Worm (Caenorhabditis elegans) whole organism, young adult: ENCODE data around the gene F02D10.6.

Experiments
- B0019.2 ChIP-seq: fragments of 200-800 bp; sonication (Bioruptor generic); conservative IDR thresholded peaks from 2 replicates; pipeline ENCODE4 v1.3.6; 2022; ENCODE audit warnings: missing genetic modification reagents, missing genetic modification characterization, missing compliant biosample characterization
- B0261.1 ChIP-seq: sonication (generic microtip); optimal IDR thresholded peaks from 2 replicates; lab custom pipeline; 2016; ENCODE audit warnings: mild to moderate bottlenecking, missing genetic modification characterization, moderate library complexity, missing compliant biosample characterization
- D2030.7 ChIP-seq: fragments of 200-800 bp; sonication (Bioruptor generic); IDR thresholded peaks from 2 replicates; pipeline ENCODE4 v1.3.6; 2022; ENCODE audit warnings: missing genetic modification reagents, missing genetic modification characterization, missing compliant biosample characterization
- F52B5.7 ChIP-seq: sonication (generic microtip); optimal IDR thresholded peaks from 2 replicates; lab custom pipeline; 2016; ENCODE audit warnings: mild to moderate bottlenecking, missing genetic modification characterization, missing compliant biosample characterization
- F57A8.1 ChIP-seq: fragments of 200-800 bp; sonication (Bioruptor generic); optimal IDR thresholded peaks from 2 replicates; lab custom pipeline; 2018; ENCODE audit warnings: mild to moderate bottlenecking, missing genetic modification characterization, moderate library complexity, missing compliant biosample characterization
- K11D2.4 ChIP-seq: fragments of 200-800 bp; sonication (Bioruptor generic); IDR thresholded peaks from 2 replicates; pipeline ENCODE4 v1.3.6; 2022; ENCODE audit warnings: missing genetic modification reagents, missing genetic modification characterization, missing compliant biosample characterization
- K12H6.12 ChIP-seq: fragments of 200-800 bp; sonication (Bioruptor generic); optimal IDR thresholded peaks from 2 replicates; lab custom pipeline; 2018; ENCODE audit warnings: mild to moderate bottlenecking, missing genetic modification characterization, missing compliant biosample characterization
- T26A5.8 ChIP-seq: sonication (generic microtip); optimal IDR thresholded peaks from 2 replicates; lab custom pipeline; 2016; ENCODE audit warnings: missing genetic modification characterization, missing compliant biosample characterization
- Y56A3A.18 ChIP-seq: fragments of 200-800 bp; sonication (Bioruptor generic); IDR thresholded peaks from 2 replicates; pipeline ENCODE4 v1.3.6; 2022; ENCODE audit warnings: missing genetic modification reagents, missing genetic modification characterization, missing compliant biosample characterization
- ZK185.1 ChIP-seq: sonication (generic microtip); optimal IDR thresholded peaks from 2 replicates; lab custom pipeline; 2016; ENCODE audit warnings: mild to moderate bottlenecking, missing genetic modification characterization, missing compliant biosample characterization; ENCODE audit not compliant: poor library complexity, severe bottlenecking
- aptf-2 ChIP-seq: fragments of 200-800 bp; sonication (Bioruptor generic); conservative IDR thresholded peaks from 2 replicates; pipeline ENCODE4 v1.3.6; 2022; ENCODE audit warnings: missing genetic modification reagents, missing genetic modification characterization, missing compliant biosample characterization
- aptf-3 ChIP-seq: fragments of 200-800 bp; sonication (Bioruptor generic); IDR thresholded peaks from 2 replicates; pipeline ENCODE4 v1.3.6; 2022; ENCODE audit warnings: missing genetic modification characterization, missing compliant biosample characterization
- attf-6 ChIP-seq: fragments of 200-800 bp; sonication (Bioruptor generic); IDR thresholded peaks from 2 replicates; pipeline ENCODE4 v1.3.6; 2022; ENCODE audit warnings: missing genetic modification reagents, missing genetic modification characterization, missing compliant biosample characterization
- bed-2 ChIP-seq: fragments of 200-800 bp; sonication (Bioruptor generic); IDR thresholded peaks from 2 replicates; pipeline ENCODE4 v1.3.6; 2022; ENCODE audit warnings: missing genetic modification reagents, missing genetic modification characterization, missing compliant biosample characterization
- ccch-3 ChIP-seq: fragments of 200-800 bp; sonication (Bioruptor generic); optimal IDR thresholded peaks from 2 replicates; lab custom pipeline; 2018; ENCODE audit warnings: mild to moderate bottlenecking, missing genetic modification characterization, missing compliant biosample characterization
- die-1 ChIP-seq: sonication (generic microtip); optimal IDR thresholded peaks from 2 replicates; lab custom pipeline; 2016; ENCODE audit warnings: missing genotype, mild to moderate bottlenecking, missing genetic modification characterization, missing compliant biosample characterization
- dox-1 ChIP-seq: fragments of 200-800 bp; sonication (Bioruptor generic); IDR thresholded peaks from 2 replicates; pipeline ENCODE4 v1.3.6; 2022; ENCODE audit warnings: missing genetic modification reagents, missing genetic modification characterization, missing compliant biosample characterization
- dpff-1 ChIP-seq: sonication (generic microtip); optimal IDR thresholded peaks from 2 replicates; lab custom pipeline; 2017; ENCODE audit warnings: mild to moderate bottlenecking, missing genetic modification characterization, missing compliant biosample characterization
- egl-18 ChIP-seq: fragments of 200-800 bp; sonication (Bioruptor generic); IDR thresholded peaks from 2 replicates; pipeline ENCODE4 v1.3.6; 2022; ENCODE audit warnings: missing genetic modification reagents, missing genetic modification characterization, missing compliant biosample characterization
- him-1 ChIP-seq: sonication (generic microtip); optimal IDR thresholded peaks from 2 replicates; lab custom pipeline; 2016; ENCODE audit warnings: missing genotype, missing genetic modification reagents, missing genetic modification characterization, missing compliant biosample characterization
- hmg-1.2 ChIP-seq: fragments of 200-800 bp; sonication (Bioruptor generic); IDR thresholded peaks from 2 replicates; pipeline ENCODE4 v1.3.6; 2022; ENCODE audit warnings: missing genetic modification reagents, missing genetic modification characterization, missing compliant biosample characterization
- hmg-20 ChIP-seq: fragments of 200-800 bp; sonication (Bioruptor generic); IDR thresholded peaks from 2 replicates; pipeline ENCODE4 v1.3.6; 2022; ENCODE audit warnings: missing genetic modification reagents, missing genetic modification characterization, missing compliant biosample characterization
- hsf-1 ChIP-seq: fragments of 200-800 bp; sonication (Bioruptor generic); IDR thresholded peaks from 2 replicates; pipeline ENCODE4 v1.3.6; 2022; ENCODE audit warnings: missing genetic modification reagents, missing genetic modification characterization, missing compliant biosample characterization
- let-607 ChIP-seq, 2 experiments: fragments of 200-800 bp in 1 of 2; sonication (Bioruptor generic) in 1 of 2; sonication (generic microtip) in 1 of 2; optimal IDR thresholded peaks; 2 replicates each; lab custom pipeline; 2016 to 2018; ENCODE audit warnings: mild to moderate bottlenecking in 2 of 2, missing compliant biosample characterization in 2 of 2, missing genetic modification characterization in 2 of 2, moderate library complexity in 2 of 2, missing genotype in 1 of 2
- lin-26 ChIP-seq: fragments of 200-800 bp; sonication (Bioruptor generic); IDR thresholded peaks from 2 replicates; pipeline ENCODE4 v1.3.6; 2022; ENCODE audit warnings: missing genetic modification reagents, missing genetic modification characterization, missing compliant biosample characterization
- lin-35 ChIP-seq, 3 experiments: fragments of 150-350 bp in 2 of 3; sonication (generic microtip) in 1 of 3; optimal IDR thresholded peaks; 2 replicates each; lab custom pipeline; 2014 to 2018; ENCODE audit warnings: missing biosample characterization in 3 of 3, missing genetic modification characterization in 3 of 3, missing genetic modification reagents in 3 of 3
- lin-54 ChIP-seq: fragments of 200-800 bp; sonication (Bioruptor generic); optimal IDR thresholded peaks from 2 replicates; lab custom pipeline; 2018; ENCODE audit warnings: mild to moderate bottlenecking, missing genetic modification characterization, missing compliant biosample characterization
- lir-1 ChIP-seq: fragments of 200-800 bp; sonication (Bioruptor generic); conservative IDR thresholded peaks from 2 replicates; pipeline ENCODE4 v1.3.6; 2022; ENCODE audit warnings: missing genetic modification reagents, missing genetic modification characterization, missing compliant biosample characterization
- lsy-27 ChIP-seq: sonication (generic microtip); optimal IDR thresholded peaks from 2 replicates; lab custom pipeline; 2017; ENCODE audit warnings: missing genetic modification characterization, mild to moderate bottlenecking, missing compliant biosample characterization, antibody characterized with exemption, missing genotype, borderline replicate concordance; ENCODE audit not compliant: insufficient read depth
- mes-4 ChIP-seq: sonication (generic microtip); optimal IDR thresholded peaks from 2 replicates; lab custom pipeline; 2016; ENCODE audit warnings: missing genotype, missing genetic modification characterization, missing compliant biosample characterization
- nhr-120 ChIP-seq: fragments of 200-800 bp; sonication (Bioruptor generic); IDR thresholded peaks from 2 replicates; pipeline ENCODE4 v1.3.6; 2022; ENCODE audit warnings: missing genetic modification characterization, missing compliant biosample characterization
- nhr-90 ChIP-seq: sonication (generic microtip); optimal IDR thresholded peaks from 2 replicates; lab custom pipeline; 2016; ENCODE audit warnings: missing genotype, mild to moderate bottlenecking, missing genetic modification characterization, missing compliant biosample characterization
- rec-8 ChIP-seq, 2 experiments: sonication (generic microtip); optimal IDR thresholded peaks; 2 replicates each; lab custom pipeline; 2016; ENCODE audit warnings: mild to moderate bottlenecking in 2 of 2, missing genetic modification characterization in 2 of 2, missing genetic modification reagents in 2 of 2, missing genotype in 2 of 2, missing biosample characterization in 1 of 2, missing compliant biosample characterization in 1 of 2, moderate library complexity in 1 of 2
- rpc-1 ChIP-seq, 2 experiments: fragments of 150-350 bp in 1 of 2; sonication (generic microtip) in 1 of 2; optimal IDR thresholded peaks; 2 replicates each; lab custom pipeline; 2014 to 2018; ENCODE audit warnings: missing biosample characterization in 1 of 2, missing genetic modification characterization in 1 of 2, missing genetic modification reagents in 1 of 2, missing genotype in 1 of 2
- snpc-4 ChIP-seq, 5 experiments: fragments of 150-350 bp in 1 of 5; sonication (generic microtip) in 4 of 5; optimal IDR thresholded peaks; 2 replicates each; lab custom pipeline; 2014 to 2018; ENCODE audit warnings: missing genetic modification characterization in 5 of 5, missing biosample characterization in 3 of 5, antibody characterized with exemption in 2 of 5, mild to moderate bottlenecking in 2 of 5, missing compliant biosample characterization in 2 of 5, missing genotype in 2 of 5, moderate library complexity in 2 of 5, missing genetic modification reagents in 1 of 5
- somi-1 ChIP-seq: fragments of 200-800 bp; sonication (Bioruptor generic); optimal IDR thresholded peaks from 2 replicates; lab custom pipeline; 2018; ENCODE audit warnings: mild to moderate bottlenecking, missing genetic modification characterization, missing compliant biosample characterization
- tbp1 ChIP-seq: fragments of 200-800 bp; sonication (Bioruptor generic); optimal IDR thresholded peaks from 2 replicates; lab custom pipeline; 2018; ENCODE audit warnings: mild to moderate bottlenecking, missing genetic modification characterization, missing compliant biosample characterization
- tbx-9 ChIP-seq: sonication (generic microtip); optimal IDR thresholded peaks from 2 replicates; lab custom pipeline; 2016; ENCODE audit warnings: borderline replicate concordance, missing genetic modification characterization, inconsistent platforms, missing compliant biosample characterization
- ztf-18 ChIP-seq: sonication (generic microtip); optimal IDR thresholded peaks from 2 replicates; lab custom pipeline; 2016; ENCODE audit warnings: missing genotype, mild to moderate bottlenecking, missing genetic modification characterization, missing compliant biosample characterization
- ztf-25 ChIP-seq: fragments of 200-800 bp; sonication (Bioruptor generic); IDR thresholded peaks from 2 replicates; pipeline ENCODE4 v1.3.6; 2022; ENCODE audit warnings: missing genetic modification reagents, missing genetic modification characterization, missing compliant biosample characterization
- ztf-26 ChIP-seq: sonication (generic microtip); optimal IDR thresholded peaks from 2 replicates; lab custom pipeline; 2017; ENCODE audit warnings: missing genetic modification characterization, missing compliant biosample characterization

Gene F02D10.6

DNA sequence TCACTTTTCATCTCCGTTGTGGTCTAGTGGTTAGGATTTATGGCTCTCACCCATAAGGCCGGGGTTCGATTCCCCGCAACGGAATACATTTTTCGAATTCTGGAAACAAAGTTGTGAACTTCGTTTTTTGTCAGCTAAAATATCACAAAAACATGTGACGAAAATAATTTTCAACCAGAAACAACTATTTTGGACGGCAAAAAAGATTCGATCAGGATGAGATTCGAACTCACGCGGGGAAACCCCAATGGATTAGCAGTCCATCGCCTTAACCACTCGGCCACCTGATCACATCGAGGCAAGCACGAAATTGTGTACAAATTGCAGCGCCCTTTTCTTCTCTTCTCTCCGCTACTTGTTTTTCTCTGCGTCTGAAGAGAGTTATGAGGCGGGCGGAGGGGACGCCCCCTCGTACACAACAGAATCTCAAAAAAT lies 2.8 kb downstream of the F02D10.6 start (continued):
- TF ChIP-seq lin-35 (GFP tag; optimal IDR thresholded peaks at IDR 0.05; lab: Kevin White, UChicago) (peak in 1 of 3 experiments; percentile 67), somi-1 (peak; percentile 84), attf-6 (GFP tag; lab: Robert Waterston, UW) (peak; percentile 50; the same call in 1 of the 2 replicates), T26A5.8 (tag; lab: Kevin White, UChicago) (peak; percentile 89), B0261.1 (tag; lab: Kevin White, UChicago) (peak; percentile 98), mes-4 (peak; percentile 81), lin-26 (peak; percentile 84; the same call in 1 of the 2 replicates), K12H6.12 (tag; lab: Kevin White, UChicago) (peak; percentile 69), ztf-26 (tag; lab: Kevin White, UChicago) (peak; percentile 92), aptf-3 (GFP tag; lab: Robert Waterston, UW) (0 out of 2 replicates have a peak, but pooled peaks have one; percentile 30), him-1 (tag; lab: Kevin White, UChicago) (peak; percentile 96), tbx-9 (tag; lab: Kevin White, UChicago) (peak; percentile 15), egl-18 (GFP tag; lab: Robert Waterston, UW) (peak; percentile 76), aptf-2 (GFP tag; lab: Robert Waterston, UW) (0 out of 2 replicates have a peak, but pooled peaks have one; percentile 55)

DNA sequence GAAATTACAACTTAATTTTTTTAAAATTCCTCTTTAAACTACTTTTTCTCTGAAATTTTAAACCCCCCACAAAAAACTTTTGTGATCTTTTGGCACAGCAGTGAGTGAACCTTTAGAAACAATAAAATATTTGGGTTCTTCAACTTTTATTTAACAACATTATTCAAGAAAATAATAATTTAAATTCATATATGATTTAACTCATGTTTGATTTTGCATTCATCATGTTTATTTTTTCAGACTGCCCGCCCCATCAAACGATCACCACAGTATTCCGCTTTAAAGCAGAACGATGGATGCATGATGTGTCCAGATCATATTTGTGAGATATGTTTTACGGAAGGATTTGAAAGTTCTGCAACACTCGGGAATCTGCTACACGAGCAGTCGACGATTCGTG lies 5.1 kb downstream of the F02D10.6 start, which contains the start of gene set-8:
Gene set-8 (plus strand): TSS at position 301 of the 400 bp plus-strand sequence.
- TF ChIP-seq let-607 (tag; optimal IDR thresholded peaks at IDR 0.05; lab: Kevin White, UChicago) (no peak), lin-54 (no peak), hmg-20 (no peak), hmg-1.2 (no peak), F57A8.1 (GFP tag; lab: Kevin White, UChicago) (no peak)

DNA sequence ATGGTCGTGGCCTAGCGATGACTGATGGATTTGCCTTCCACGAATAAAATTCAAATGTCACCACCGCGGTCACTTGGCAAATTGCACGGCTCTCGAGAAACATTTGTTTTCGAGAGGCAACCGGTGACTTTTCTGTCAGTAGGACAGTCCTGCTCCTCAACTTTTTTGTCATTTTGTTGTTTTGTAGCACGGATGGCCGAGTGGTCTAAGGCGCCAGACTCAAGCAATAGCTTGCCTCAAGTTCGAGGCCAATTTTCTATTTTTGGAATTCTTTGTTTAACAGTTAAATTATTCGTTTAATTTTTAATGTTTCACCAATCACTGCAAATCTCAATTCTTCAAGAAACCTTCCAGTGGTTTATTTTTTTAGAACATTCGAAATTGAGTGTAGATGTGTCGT lies 7.2 kb downstream of the F02D10.6 start:
- TF ChIP-seq ztf-25 (GFP tag; lab: Robert Waterston, UW) (0 out of 2 replicates have a peak, but pooled peaks have one; percentile 51), die-1 (tag; lab: Kevin White, UChicago) (peak; percentile 48), lir-1 (GFP tag; lab: Robert Waterston, UW) (no peak), ztf-18 (peak; percentile 9), B0261.1 (tag; lab: Kevin White, UChicago) (peak; percentile 71), hsf-1 (no peak), B0019.2 (GFP tag; lab: Robert Waterston, UW) (no peak), tbp1 (peak; percentile 85), D2030.7 (GFP tag; lab: Robert Waterston, UW) (peak; percentile 54), nhr-90 (tag; lab: Kevin White, UChicago) (peak; percentile 33), bed-2 (no peak), rpc-1 (optimal IDR thresholded peaks at IDR 0.05; lab: Kevin White, UChicago) (peak; percentile 63), rpc-1 (tag; optimal IDR thresholded peaks at IDR 0.05; lab: Kevin White, UChicago) (peak; percentile 84), lin-26 (peak; percentile 59; the same call in 1 of the 2 replicates), hmg-1.2 (peak; percentile 38; the same call in 1 of the 2 replicates), snpc-4 (GFP tag; optimal IDR thresholded peaks at IDR 0.05; lab: Kevin White, UChicago) (no peak), snpc-4 (tag; optimal IDR thresholded peaks at IDR 0.05; lab: Kevin White, UChicago) (peak in 1 of 4 experiments; percentile 36)

DNA sequence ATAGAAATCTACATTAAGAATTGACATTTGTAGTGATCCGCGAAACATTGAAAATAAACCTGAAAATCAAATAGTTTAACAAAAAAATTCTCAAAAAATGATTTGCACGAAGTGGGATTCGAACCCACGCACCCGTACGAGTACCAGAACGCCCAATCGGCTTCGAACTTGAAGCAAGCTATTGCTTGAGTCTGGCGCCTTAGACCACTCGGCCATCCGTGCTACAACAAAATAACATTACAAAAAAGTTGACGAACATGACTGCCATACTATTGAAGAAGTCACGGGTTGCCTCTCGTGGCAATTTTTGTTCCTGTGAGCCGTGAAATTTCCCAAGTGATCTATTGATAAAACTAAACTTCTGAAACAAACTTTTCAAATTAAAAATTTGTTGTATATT lies 8.2 kb downstream of the F02D10.6 start:
- TF ChIP-seq ZK185.1 (tag; lab: Kevin White, UChicago): no peak
- TF ChIP-seq K12H6.12 (tag; lab: Kevin White, UChicago): no peak
- no peak for TF ChIP-seq F52B5.7 (tag; lab: Kevin White, UChicago)
- no peak for TF ChIP-seq dpff-1 (tag; lab: Kevin White, UChicago)
- no peak for TF ChIP-seq K11D2.4 (GFP tag; lab: Robert Waterston, UW)
- TF ChIP-seq ccch-3 (GFP tag; lab: Kevin White, UChicago): no peak
- no peak for TF ChIP-seq ztf-25 (GFP tag; lab: Robert Waterston, UW)
- TF ChIP-seq him-1 (tag; lab: Kevin White, UChicago): peak; percentile 51
- TF ChIP-seq rec-8 (tag; optimal IDR thresholded peaks at IDR 0.05; lab: Kevin White, UChicago): no peak
- no peak for TF ChIP-seq lsy-27 (tag; lab: Kevin White, UChicago)
- no peak for TF ChIP-seq Y56A3A.18
- TF ChIP-seq nhr-120 (GFP tag; lab: Robert Waterston, UW): no peak
- TF ChIP-seq lin-35 (GFP tag; optimal IDR thresholded peaks at IDR 0.05; lab: Kevin White, UChicago): no peak
- 0 out of 2 replicates have a peak, but pooled peaks have one; percentile 45 for TF ChIP-seq lin-26
- peak; percentile 45; the same call in 1 of the 2 replicates for TF ChIP-seq dox-1 (GFP tag; lab: Robert Waterston, UW)
- peak; percentile 55; the same call in 1 of the 2 replicates for TF ChIP-seq hmg-20
